Worm (Caenorhabditis elegans) whole organism, L4 larva: Measurements from ENCODE around the gene F32D1.3.
"Not testable (repeated sequence)": the region's sequence is repeated elsewhere in the genome, so short reads cannot be mapped to it uniquely, and the experiment has no call there.

Experiments
- F44E2.7 ChIP-seq: fragments of 200-800 bp; sonication (Bioruptor generic); IDR thresholded peaks from 2 replicates; pipeline ENCODE4 v2.1.2; 2022; ENCODE audit warnings: missing genetic modification characterization, missing compliant biosample characterization
- R02D3.7 ChIP-seq: fragments of 150-350 bp; sonication (generic microtip); optimal IDR thresholded peaks from 3 replicates; lab custom pipeline; 2014; ENCODE audit warnings: missing biosample characterization, missing genetic modification characterization
- Y48G9A.11 ChIP-seq: fragments of 200-800 bp; sonication (Bioruptor generic); IDR thresholded peaks from 2 replicates; pipeline ENCODE4 v1.3.6; 2022; ENCODE audit warnings: missing genetic modification reagents, missing genetic modification characterization, missing compliant biosample characterization
- ZK546.5 ChIP-seq, 2 experiments: sonication (generic microtip); optimal IDR thresholded peaks; 2 replicates each; lab custom pipeline; 2017; ENCODE audit warnings: missing biosample characterization in 2 of 2, missing genetic modification characterization in 2 of 2
- aha-1 ChIP-seq: fragments of 150-350 bp; peaks from one replicate; lab custom pipeline; 2014; ENCODE audit warnings: missing biosample characterization, missing genetic modification characterization
- arid-1 ChIP-seq: fragments of 200-800 bp; sonication (Bioruptor generic); conservative IDR thresholded peaks from 2 replicates; pipeline ENCODE4 v1.3.6; 2022; ENCODE audit warnings: missing genetic modification reagents, missing genetic modification characterization, missing compliant biosample characterization
- attf-4 ChIP-seq: sonication (generic microtip); optimal IDR thresholded peaks from 3 replicates; lab custom pipeline; 2017; ENCODE audit warnings: missing biosample characterization, missing genetic modification characterization
- ceh-28 ChIP-seq: fragments of 150-350 bp; optimal IDR thresholded peaks from 2 replicates; lab custom pipeline; 2014; ENCODE audit warnings: missing biosample characterization, missing genetic modification reagents, missing genetic modification characterization
- ceh-62 ChIP-seq: sonication (generic microtip); optimal IDR thresholded peaks from 2 replicates; lab custom pipeline; 2017; ENCODE audit warnings: missing biosample characterization, missing genetic modification characterization
- ces-1 ChIP-seq: fragments of 150-350 bp; sonication (generic microtip); optimal IDR thresholded peaks from 4 replicates; lab custom pipeline; 2014; ENCODE audit warnings: missing biosample characterization, missing genetic modification reagents, missing genetic modification characterization
- daf-19 ChIP-seq: fragments of 200-800 bp; sonication (Bioruptor generic); conservative IDR thresholded peaks from 2 replicates; pipeline ENCODE4 v1.3.6; 2022; ENCODE audit warnings: missing genetic modification characterization, missing compliant biosample characterization
- dmd-6 ChIP-seq: fragments of 200-800 bp; sonication (Bioruptor generic); IDR thresholded peaks from 2 replicates; pipeline ENCODE4 v1.3.6; 2022; ENCODE audit warnings: missing genetic modification reagents, missing genetic modification characterization, missing compliant biosample characterization
- dmd-8 ChIP-seq: fragments of 200-800 bp; sonication (Bioruptor generic); IDR thresholded peaks from 2 replicates; pipeline ENCODE4 v1.3.6; 2022; ENCODE audit warnings: missing genetic modification characterization, missing compliant biosample characterization
- dpl-1 ChIP-seq: fragments of 150-350 bp; optimal IDR thresholded peaks from 2 replicates; lab custom pipeline; 2014; ENCODE audit warnings: missing biosample characterization, missing genetic modification reagents, missing genetic modification characterization
- duxl-1 ChIP-seq: sonication (generic microtip); optimal IDR thresholded peaks from 2 replicates; lab custom pipeline; 2016; ENCODE audit warnings: mild to moderate bottlenecking, missing genetic modification characterization, moderate library complexity, missing compliant biosample characterization; ENCODE audit not compliant: poor library complexity
- dve-1 ChIP-seq: sonication (generic microtip); optimal IDR thresholded peaks from 2 replicates; lab custom pipeline; 2017; ENCODE audit warnings: antibody characterized with exemption, mild to moderate bottlenecking, missing genetic modification characterization, missing compliant biosample characterization; ENCODE audit not compliant: insufficient read depth
- egl-43 ChIP-seq: fragments of 200-800 bp; sonication (Bioruptor generic); IDR thresholded peaks from 2 replicates; pipeline ENCODE4 v1.3.6; 2022; ENCODE audit warnings: missing genetic modification reagents, missing genetic modification characterization, missing compliant biosample characterization
- lin-38 ChIP-seq: fragments of 200-800 bp; sonication (Bioruptor generic); IDR thresholded peaks from 2 replicates; pipeline ENCODE4 v1.3.6; 2022; ENCODE audit warnings: missing genetic modification reagents, missing genetic modification characterization, missing compliant biosample characterization
- lin-39 ChIP-seq: fragments of 150-350 bp; optimal IDR thresholded peaks from 2 replicates; lab custom pipeline; 2014; ENCODE audit warnings: missing biosample characterization, missing genetic modification reagents, missing genetic modification characterization
- madf-5 ChIP-seq, 2 experiments: fragments of 200-800 bp; sonication (Bioruptor generic); IDR thresholded peaks; 2 replicates each; pipeline ENCODE4 v1.3.6; 2022; ENCODE audit warnings: missing compliant biosample characterization in 2 of 2, missing genetic modification characterization in 2 of 2
- mdl-1 ChIP-seq, 2 experiments: fragments of 150-350 bp in 1 of 2; sonication (generic microtip) in 1 of 2; optimal IDR thresholded peaks; 2 replicates each; lab custom pipeline; 2014 to 2017; ENCODE audit warnings: missing biosample characterization in 2 of 2, missing genetic modification characterization in 2 of 2
- mxl-2 ChIP-seq: fragments of 200-800 bp; sonication (Bioruptor generic); conservative IDR thresholded peaks from 2 replicates; pipeline ENCODE4 v1.3.6; 2022; ENCODE audit warnings: missing genetic modification reagents, missing genetic modification characterization, missing compliant biosample characterization
- nhr-10 ChIP-seq: fragments of 150-350 bp; optimal IDR thresholded peaks from 2 replicates; lab custom pipeline; 2014; ENCODE audit warnings: missing biosample characterization, missing genetic modification characterization
- nhr-102 ChIP-seq: sonication (generic microtip); optimal IDR thresholded peaks from 2 replicates; lab custom pipeline; 2016; ENCODE audit warnings: mild to moderate bottlenecking, missing genetic modification characterization, moderate library complexity, missing compliant biosample characterization
- nhr-111 ChIP-seq: fragments of 200-800 bp; sonication (Bioruptor generic); optimal IDR thresholded peaks from 2 replicates; lab custom pipeline; 2018; ENCODE audit warnings: mild to moderate bottlenecking, missing genetic modification characterization, missing compliant biosample characterization
- nhr-41 ChIP-seq: fragments of 200-800 bp; sonication (Bioruptor generic); IDR thresholded peaks from 2 replicates; pipeline ENCODE4 v1.3.6; 2022; ENCODE audit warnings: missing genetic modification reagents, missing genetic modification characterization, missing compliant biosample characterization
- nhr-6 ChIP-seq: fragments of 150-350 bp; optimal IDR thresholded peaks from 2 replicates; lab custom pipeline; 2014; ENCODE audit warnings: missing biosample characterization, missing genetic modification characterization
- pqm-1 ChIP-seq: sonication (generic microtip); optimal IDR thresholded peaks from 2 replicates; lab custom pipeline; 2017; ENCODE audit warnings: missing biosample characterization, missing genetic modification characterization
- rbr-2 ChIP-seq: sonication (generic microtip); optimal IDR thresholded peaks from 2 replicates; lab custom pipeline; 2016; ENCODE audit warnings: missing genotype, missing genetic modification characterization, missing compliant biosample characterization
- saeg-2 ChIP-seq: fragments of 200-800 bp; sonication (Bioruptor generic); IDR thresholded peaks from 2 replicates; pipeline ENCODE4 v1.3.6; 2022; ENCODE audit warnings: missing genetic modification reagents, missing genetic modification characterization, missing compliant biosample characterization
- set-16 ChIP-seq: fragments of 200-800 bp; sonication (Bioruptor generic); IDR thresholded peaks from 2 replicates; pipeline ENCODE4 v1.3.6; 2022; ENCODE audit warnings: missing genetic modification reagents, missing genetic modification characterization, missing compliant biosample characterization
- snpc-4 ChIP-seq: fragments of 150-350 bp; optimal IDR thresholded peaks from 2 replicates; lab custom pipeline; 2014; ENCODE audit warnings: missing biosample characterization, missing genetic modification characterization
- spr-3 ChIP-seq: fragments of 200-800 bp; sonication (Bioruptor generic); optimal IDR thresholded peaks from 2 replicates; lab custom pipeline; 2018; ENCODE audit warnings: mild to moderate bottlenecking, missing genetic modification characterization, missing compliant biosample characterization
- tag-97 ChIP-seq: fragments of 200-800 bp; sonication (Bioruptor generic); IDR thresholded peaks from 2 replicates; pipeline ENCODE4 v1.3.6; 2022; ENCODE audit warnings: missing genetic modification characterization, missing compliant biosample characterization
- unc-130 ChIP-seq: sonication (generic microtip); optimal IDR thresholded peaks from 2 replicates; lab custom pipeline; 2016; ENCODE audit warnings: missing genetic modification reagents, missing genetic modification characterization, missing compliant biosample characterization
- zag-1 ChIP-seq: fragments of 150-350 bp; optimal IDR thresholded peaks from 2 replicates; lab custom pipeline; 2014; ENCODE audit warnings: missing biosample characterization, missing genetic modification characterization
- zip-2 ChIP-seq: fragments of 150-350 bp; optimal IDR thresholded peaks from 2 replicates; lab custom pipeline; 2014; ENCODE audit warnings: missing biosample characterization, missing genetic modification characterization
- ztf-11 ChIP-seq: fragments of 150-350 bp; optimal IDR thresholded peaks from 2 replicates; lab custom pipeline; 2014; ENCODE audit warnings: missing biosample characterization, missing genetic modification characterization

The F32D1.3 gene

ce11 chrV:4341208-4341607 is 20.2 kb downstream of the F32D1.3 start, which contains the start of gene glrx-3:
Gene glrx-3, minus strand, starts transcription at chrV:4341308.
- TF ChIP-seq lin-38 (GFP tag; lab: Robert Waterston, UW) (peak; percentile 37; the same call in 1 of the 2 replicates), spr-3 (no peak)

DNA sequence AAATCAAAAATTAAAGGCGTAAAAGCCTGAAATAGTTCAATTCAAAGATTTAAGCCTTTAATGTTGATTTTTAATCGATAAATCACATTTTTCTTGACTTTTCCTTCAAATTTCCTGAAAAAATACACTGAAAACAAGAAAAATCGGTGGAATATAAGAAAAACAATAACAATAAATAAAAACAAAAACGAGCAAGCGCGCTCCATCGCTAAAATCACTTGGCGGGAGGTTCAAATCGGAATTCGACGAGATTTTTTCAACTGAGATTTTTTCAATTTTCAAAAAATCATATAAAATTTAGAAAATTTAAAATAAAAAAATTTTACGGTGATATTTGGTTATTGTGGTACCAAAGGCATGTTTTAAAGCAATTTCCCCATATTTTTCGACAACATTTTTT is 21.9 kb downstream of the F32D1.3 start:
- no peak for TF ChIP-seq dmd-6
- TF ChIP-seq tag-97 = no peak
- no peak for TF ChIP-seq rbr-2
- no peak for TF ChIP-seq ceh-62 (tag; lab: Kevin White, UChicago)
- no peak for TF ChIP-seq ces-1 (GFP tag; lab: Kevin White, UChicago)
- peak; percentile 50 for TF ChIP-seq dpl-1 (GFP tag; lab: Kevin White, UChicago)
- TF ChIP-seq ztf-11 = no peak
- peak; percentile 43 for TF ChIP-seq lin-38 (GFP tag; lab: Robert Waterston, UW)
- no peak for TF ChIP-seq dve-1 (tag; lab: Kevin White, UChicago)
- no peak for TF ChIP-seq nhr-41
- TF ChIP-seq nhr-6 = no peak
- no peak for TF ChIP-seq aha-1
- no peak for TF ChIP-seq egl-43
- no peak for TF ChIP-seq unc-130 (GFP tag; lab: Kevin White, UChicago)
- no peak for TF ChIP-seq pqm-1
- TF ChIP-seq dmd-8 (GFP tag; lab: Robert Waterston, UW) = no peak

ce11 chrV:4336462-4336861 is 24.9 kb downstream of the F32D1.3 start, which contains the start of gene irld-1:
Gene irld-1, plus strand, starts transcription at chrV:4336762.
- TF ChIP-seq lin-39 (tag; lab: Kevin White, UChicago); dmd-6; attf-4 (tag; lab: Kevin White, UChicago): not testable (repeated sequence)

DNA sequence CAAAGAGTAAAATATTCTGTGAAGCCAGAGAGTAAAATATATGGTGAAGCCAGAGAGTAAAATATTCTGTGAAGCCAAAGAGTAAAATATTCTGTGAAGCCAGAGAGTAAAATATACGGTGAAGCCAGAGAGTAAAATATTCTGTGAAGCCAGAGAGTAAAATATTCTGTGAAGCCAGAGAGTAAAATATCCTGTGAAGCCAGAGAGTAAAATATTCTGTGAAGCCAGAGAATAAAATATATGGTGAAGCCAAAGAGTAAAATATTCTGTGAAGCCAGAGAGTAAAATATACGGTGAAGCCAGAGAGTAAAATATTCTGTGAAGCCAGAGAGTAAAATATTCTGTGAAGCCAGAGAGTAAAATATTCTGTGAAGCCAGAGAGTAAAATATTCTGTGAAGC is 27.9 kb downstream of the F32D1.3 start:
- peak in 1 of 2 experiments; percentile 76; a peak in 1 of 4 replicates for TF ChIP-seq madf-5 (GFP tag; IDR thresholded peaks at IDR 0.05; lab: Robert Waterston, UW)

- TF ChIP-seq nhr-102 (tag; lab: Kevin White, UChicago) = no peak
- no peak for TF ChIP-seq zip-2
- TF ChIP-seq dmd-6 = no peak
- no peak for TF ChIP-seq nhr-10 (tag; lab: Kevin White, UChicago)
- no peak for TF ChIP-seq zag-1 (tag; lab: Kevin White, UChicago)
- TF ChIP-seq daf-19 = no peak
- no peak for TF ChIP-seq F44E2.7
- no peak for TF ChIP-seq nhr-111 (GFP tag; lab: Kevin White, UChicago)
- no peak for TF ChIP-seq ceh-62 (tag; lab: Kevin White, UChicago)
- TF ChIP-seq Y48G9A.11 (GFP tag; lab: Robert Waterston, UW) = no peak
- no peak for TF ChIP-seq duxl-1 (tag; lab: Kevin White, UChicago)
- no peak for TF ChIP-seq R02D3.7 (tag; lab: Kevin White, UChicago)
- TF ChIP-seq ZK546.5 (tag; optimal IDR thresholded peaks at IDR 0.05; lab: Kevin White, UChicago) = no peak
These were observed 28.9 kb downstream of the F32D1.3 start, which contains the start of gene oac-12 for ce11 chrV:4332450-4332849. Gene oac-12, minus strand, starts transcription at chrV:4332550.

ce11 chrV:4330820-4331219 is 30.5 kb downstream of the F32D1.3 start:
- TF ChIP-seq arid-1 (GFP tag; lab: Robert Waterston, UW) (no peak), set-16 (GFP tag; lab: Robert Waterston, UW) (no peak), ceh-28 (tag; lab: Kevin White, UChicago) (no peak), snpc-4 (tag; lab: Kevin White, UChicago) (no peak), mdl-1 (tag; optimal IDR thresholded peaks at IDR 0.05; lab: Kevin White, UChicago) (no peak), mxl-2 (GFP tag; lab: Robert Waterston, UW) (no peak), saeg-2 (GFP tag; lab: Robert Waterston, UW) (no peak), ceh-62 (tag; lab: Kevin White, UChicago) (no peak)
